Fruit fly (Drosophila melanogaster) whole organism, embryonic: ENCODE results near the gene Pep.

Source experiments
- Ada2b ChIP-seq: fragments of 200-800 bp; sonication (Bioruptor generic); IDR thresholded peaks from 2 replicates; pipeline ENCODE4 v1.3.6; 2022; ENCODE audit warnings: missing biosample characterization, missing genetic modification characterization
- CG1024 ChIP-seq: fragments of 200-800 bp; sonication (Bioruptor generic); IDR thresholded peaks from 2 replicates; pipeline ENCODE4 v1.3.6; 2022; ENCODE audit warnings: missing biosample characterization, missing genetic modification characterization
- CG10274 ChIP-seq: fragments of 200-800 bp; sonication (Bioruptor generic); optimal IDR thresholded peaks from 3 replicates; lab custom pipeline; 2017; ENCODE audit warnings: missing biosample characterization, mild to moderate bottlenecking, missing genetic modification characterization
- CG11247 ChIP-seq: fragments of 200-800 bp; sonication (Bioruptor generic); IDR thresholded peaks from 2 replicates; pipeline ENCODE4 v1.3.6; 2022; ENCODE audit warnings: missing biosample characterization, missing genetic modification characterization
- CG12219 ChIP-seq: fragments of 200-800 bp; sonication (Bioruptor generic); optimal IDR thresholded peaks from 3 replicates; lab custom pipeline; 2018; ENCODE audit warnings: missing biosample characterization, mild to moderate bottlenecking, missing genetic modification characterization
- CG13624 ChIP-seq: fragments of 200-800 bp; sonication (Bioruptor generic); optimal IDR thresholded peaks from 2 replicates; lab custom pipeline; 2016; ENCODE audit warnings: missing biosample characterization, missing genetic modification characterization
- CG17385 ChIP-seq: fragments of 200-800 bp; sonication (Bioruptor generic); optimal IDR thresholded peaks from 3 replicates; lab custom pipeline; 2018; ENCODE audit warnings: missing biosample characterization, mild to moderate bottlenecking, missing genetic modification characterization
- CG17568 ChIP-seq: fragments of 200-800 bp; sonication (Bioruptor generic); optimal IDR thresholded peaks from 2 replicates; lab custom pipeline; 2018; ENCODE audit warnings: missing biosample characterization, mild to moderate bottlenecking, missing genetic modification characterization, moderate library complexity
- CG18262 ChIP-seq: fragments of 200-800 bp; optimal IDR thresholded peaks from 3 replicates; lab custom pipeline; 2019; ENCODE audit warnings: missing biosample characterization, mild to moderate bottlenecking, missing genetic modification characterization, moderate library complexity
- CG4404 ChIP-seq: fragments of 200-800 bp; sonication (Bioruptor generic); IDR thresholded peaks from 2 replicates; pipeline ENCODE4 v1.3.6; 2022; ENCODE audit warnings: missing biosample characterization, missing genetic modification characterization
- CG4424 ChIP-seq: fragments of 200-800 bp; sonication (Bioruptor generic); optimal IDR thresholded peaks from 3 replicates; lab custom pipeline; 2016; ENCODE audit warnings: missing biosample characterization, missing genetic modification characterization
- CG6272 ChIP-seq: fragments of 200-800 bp; sonication (Bioruptor generic); IDR thresholded peaks from 2 replicates; pipeline ENCODE4 v1.3.6; 2022; ENCODE audit warnings: missing biosample characterization, missing genetic modification characterization
- CG6854 ChIP-seq: fragments of 200-800 bp; sonication (Bioruptor generic); optimal IDR thresholded peaks from 3 replicates; lab custom pipeline; 2017; ENCODE audit warnings: missing biosample characterization, mild to moderate bottlenecking, missing genetic modification characterization
- Chrac-16 ChIP-seq: fragments of 200-800 bp; sonication (Bioruptor generic); optimal IDR thresholded peaks from 3 replicates; lab custom pipeline; 2016; ENCODE audit warnings: missing biosample characterization, missing genetic modification characterization
- CoRest ChIP-seq: fragments of 200-800 bp; sonication (Bioruptor generic); optimal IDR thresholded peaks from 3 replicates; lab custom pipeline; 2018; ENCODE audit warnings: missing biosample characterization, mild to moderate bottlenecking, missing genetic modification characterization, moderate library complexity
- D19B ChIP-seq: fragments of 200-800 bp; sonication (Bioruptor generic); optimal IDR thresholded peaks from 2 replicates; lab custom pipeline; 2017; ENCODE audit warnings: missing biosample characterization, mild to moderate bottlenecking, missing genetic modification characterization
- Dip3 ChIP-seq: fragments of 200-800 bp; sonication (Bioruptor generic); optimal IDR thresholded peaks from 3 replicates; lab custom pipeline; 2016; ENCODE audit warnings: missing biosample characterization, missing genetic modification characterization
- Dp ChIP-seq: fragments of 200-800 bp; sonication (Bioruptor generic); optimal IDR thresholded peaks from 2 replicates; lab custom pipeline; 2018; ENCODE audit warnings: missing biosample characterization, mild to moderate bottlenecking, missing genetic modification characterization, moderate library complexity
- NFAT ChIP-seq: fragments of 200-800 bp; sonication (Bioruptor generic); IDR thresholded peaks from 2 replicates; pipeline ENCODE4 v1.3.6; 2022; ENCODE audit warnings: missing biosample characterization, missing genetic modification characterization
- PHDP ChIP-seq: fragments of 200-800 bp; sonication (Bioruptor generic); optimal IDR thresholded peaks from 3 replicates; lab custom pipeline; 2018; ENCODE audit warnings: missing biosample characterization, mild to moderate bottlenecking, missing genetic modification characterization, moderate library complexity
- YL-1 ChIP-seq: fragments of 200-800 bp; sonication (Bioruptor generic); optimal IDR thresholded peaks from 3 replicates; lab custom pipeline; 2017; ENCODE audit warnings: missing biosample characterization, mild to moderate bottlenecking, missing genetic modification characterization
- aop ChIP-seq: fragments of 200-800 bp; sonication (Bioruptor generic); IDR thresholded peaks from 2 replicates; pipeline ENCODE4 v1.3.6; 2022; ENCODE audit warnings: missing biosample characterization, missing genetic modification characterization
- cad ChIP-seq: fragments of >200 bp; optimal IDR thresholded peaks from 2 replicates; lab custom pipeline; 2017; ENCODE audit warnings: missing biosample characterization, missing genetic modification characterization
- caup ChIP-seq: fragments of 200-800 bp; sonication (Bioruptor generic); optimal IDR thresholded peaks from 3 replicates; lab custom pipeline; 2017; ENCODE audit warnings: missing biosample characterization, mild to moderate bottlenecking, missing genetic modification characterization, moderate library complexity; ENCODE audit not compliant: severe bottlenecking
- cg ChIP-seq: fragments of 200-800 bp; sonication (Bioruptor generic); optimal IDR thresholded peaks from 3 replicates; lab custom pipeline; 2019; ENCODE audit warnings: missing biosample characterization, mild to moderate bottlenecking, missing genetic modification characterization, moderate library complexity
- chn ChIP-seq: fragments of 200-800 bp; sonication (Bioruptor generic); optimal IDR thresholded peaks from 2 replicates; lab custom pipeline; 2016; ENCODE audit warnings: missing biosample characterization, missing genetic modification characterization
- crp ChIP-seq, 2 experiments: fragments of 200-800 bp; sonication (Bioruptor generic); optimal IDR thresholded peaks; 2 replicates in 1 of 2; 3 replicates in 1 of 2; lab custom pipeline; 2017; ENCODE audit warnings: missing biosample characterization in 2 of 2, missing genetic modification characterization in 2 of 2, mild to moderate bottlenecking in 1 of 2, moderate library complexity in 1 of 2
- exex ChIP-seq: fragments of 200-800 bp; sonication (Bioruptor generic); optimal IDR thresholded peaks from 4 replicates; lab custom pipeline; 2018; ENCODE audit warnings: missing biosample characterization, mild to moderate bottlenecking, missing genetic modification characterization, moderate library complexity
- gsb-n ChIP-seq: fragments of 200-800 bp; sonication (Bioruptor generic); optimal IDR thresholded peaks from 3 replicates; lab custom pipeline; 2018; ENCODE audit warnings: missing biosample characterization, mild to moderate bottlenecking, missing genetic modification characterization
- ham ChIP-seq: fragments of 200-800 bp; sonication (Bioruptor generic); IDR thresholded peaks from 2 replicates; pipeline ENCODE4 v1.3.6; 2022; ENCODE audit warnings: missing biosample characterization, missing genetic modification characterization
- her ChIP-seq: fragments of 200-800 bp; sonication (Bioruptor generic); optimal IDR thresholded peaks from 2 replicates; lab custom pipeline; 2016; ENCODE audit warnings: missing biosample characterization, missing genetic modification characterization
- jigr1 ChIP-seq: fragments of 200-800 bp; sonication (Bioruptor generic); IDR thresholded peaks from 3 replicates; pipeline ENCODE4 v1.3.6; 2022; ENCODE audit warnings: missing biosample characterization, missing genetic modification characterization
- kay ChIP-seq: fragments of 200-800 bp; sonication (Bioruptor generic); optimal IDR thresholded peaks from 2 replicates; lab custom pipeline; 2016; ENCODE audit warnings: missing biosample characterization, missing genetic modification characterization
- lmd ChIP-seq: fragments of 200-800 bp; sonication (Bioruptor generic); IDR thresholded peaks from 2 replicates; pipeline ENCODE4 v1.3.6; 2022; ENCODE audit warnings: missing biosample characterization, missing genetic modification characterization
- nerfin-2 ChIP-seq: fragments of 200-800 bp; sonication (Bioruptor generic); IDR thresholded peaks from 2 replicates; pipeline ENCODE4 v1.3.6; 2022; ENCODE audit warnings: missing biosample characterization, missing genetic modification characterization; ENCODE audit not compliant: partially characterized antibody
- odd ChIP-seq: fragments of 200-800 bp; sonication (Bioruptor generic); optimal IDR thresholded peaks from 2 replicates; lab custom pipeline; 2017; ENCODE audit warnings: missing biosample characterization, mild to moderate bottlenecking, missing genetic modification characterization
- org-1 ChIP-seq: fragments of 200-800 bp; sonication (Bioruptor generic); optimal IDR thresholded peaks from 2 replicates; lab custom pipeline; 2017; ENCODE audit warnings: missing biosample characterization, missing genetic modification characterization
- otp ChIP-seq: fragments of 200-800 bp; sonication (Bioruptor generic); IDR thresholded peaks from 3 replicates; pipeline ENCODE4, ENCODE4 v1.3.6; 2022; ENCODE audit warnings: missing biosample characterization, missing genetic modification characterization
- pfk ChIP-seq: fragments of 200-800 bp; sonication (Bioruptor generic); optimal IDR thresholded peaks from 2 replicates; lab custom pipeline; 2018; ENCODE audit warnings: missing biosample characterization, mild to moderate bottlenecking, missing genetic modification characterization, moderate library complexity
- pnt ChIP-seq: fragments of 200-800 bp; sonication (Bioruptor generic); optimal IDR thresholded peaks from 3 replicates; lab custom pipeline; 2016; ENCODE audit warnings: missing biosample characterization, missing genetic modification characterization
- prd ChIP-seq, 3 experiments: fragments of >200 bp in 2 of 3; fragments of 200-800 bp in 1 of 3; sonication (Bioruptor generic) in 1 of 3; optimal IDR thresholded peaks in 2 of 3; IDR thresholded peaks in 1 of 3; 2 replicates in 2 of 3; 3 replicates in 1 of 3; pipeline versions ENCODE4 v1.3.6 to Lab custom; 2017 to 2022; ENCODE audit warnings: missing biosample characterization in 1 of 3, missing genetic modification characterization in 1 of 3
- ranshi ChIP-seq: fragments of 200-800 bp; sonication (Bioruptor generic); IDR thresholded peaks from 2 replicates; pipeline ENCODE4 v1.3.6; 2022; ENCODE audit warnings: missing biosample characterization, missing genetic modification characterization
- schlank ChIP-seq: fragments of 200-800 bp; sonication (Bioruptor generic); optimal IDR thresholded peaks from 2 replicates; lab custom pipeline; 2018; ENCODE audit warnings: missing biosample characterization, mild to moderate bottlenecking, missing genetic modification characterization
- slou ChIP-seq: fragments of 200-800 bp; sonication (Bioruptor generic); optimal IDR thresholded peaks from 3 replicates; lab custom pipeline; 2016; ENCODE audit warnings: missing biosample characterization, missing genetic modification characterization
- stwl ChIP-seq: fragments of 200-800 bp; sonication (Bioruptor generic); optimal IDR thresholded peaks from 3 replicates; lab custom pipeline; 2018; ENCODE audit warnings: missing biosample characterization, mild to moderate bottlenecking, missing genetic modification characterization, moderate library complexity
- trem ChIP-seq: fragments of 200-800 bp; optimal IDR thresholded peaks from 3 replicates; lab custom pipeline; 2019; ENCODE audit warnings: missing biosample characterization, mild to moderate bottlenecking, missing genetic modification characterization, moderate library complexity
- trh ChIP-seq: fragments of 200-800 bp; sonication (Bioruptor generic); optimal IDR thresholded peaks from 2 replicates; lab custom pipeline; 2016; ENCODE audit warnings: missing biosample characterization, missing genetic modification characterization
- ttk ChIP-seq: fragments of 200-800 bp; sonication (Bioruptor generic); IDR thresholded peaks from 2 replicates; pipeline ENCODE4 v2.1.2; 2022; ENCODE audit warnings: missing biosample characterization, missing genetic modification characterization
- unc-4 ChIP-seq: fragments of 200-800 bp; sonication (Bioruptor generic); IDR thresholded peaks from 2 replicates; pipeline ENCODE4 v1.3.6; 2022; ENCODE audit warnings: missing biosample characterization, missing genetic modification characterization; ENCODE audit not compliant: partially characterized antibody
- zfh2 ChIP-seq: fragments of 200-800 bp; sonication (Bioruptor generic); optimal IDR thresholded peaks from 2 replicates; lab custom pipeline; 2016; ENCODE audit warnings: missing biosample characterization, missing genetic modification characterization

The Pep gene

DNA sequence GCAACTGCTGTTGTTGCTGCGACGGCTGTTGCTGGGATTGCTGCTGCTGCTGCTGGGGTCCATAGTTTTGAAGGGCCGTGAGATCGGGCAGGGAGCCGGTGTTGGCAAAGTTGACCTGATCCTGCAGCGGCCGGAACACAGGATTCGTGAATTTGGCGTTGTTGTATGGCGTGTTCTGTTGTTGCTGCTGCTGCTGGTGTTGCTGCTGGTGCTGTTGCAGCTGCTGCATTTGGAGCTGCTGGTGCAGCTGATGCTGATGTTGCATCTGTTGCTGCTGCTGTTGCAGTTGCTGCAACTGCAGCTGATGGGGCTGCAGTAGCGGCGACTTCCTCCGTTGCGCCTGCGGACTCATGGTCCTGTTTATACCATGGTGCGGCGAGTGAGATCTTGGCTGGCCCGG lies 18.8 kb upstream of the Pep start:
- TF ChIP-seq Chrac-16 (GFP tag; lab: Kevin White, UChicago): no peak
- no peak for TF ChIP-seq slou (GFP tag; lab: Kevin White, UChicago)
- TF ChIP-seq prd (optimal IDR thresholded peaks at IDR 0.05; lab: Kevin White, UChicago): no peak
- TF ChIP-seq prd (GFP tag; IDR thresholded peaks at IDR 0.05; lab: Robert Waterston, UW): no peak
- no peak for TF ChIP-seq crp (GFP tag; optimal IDR thresholded peaks at IDR 0.05; lab: Kevin White, UChicago)
- TF ChIP-seq D19B (GFP tag; lab: Kevin White, UChicago): no peak
- TF ChIP-seq CG12219: no peak
- no peak for TF ChIP-seq ttk (GFP tag; lab: Robert Waterston, UW)
- no peak for TF ChIP-seq CG1024 (GFP tag; lab: Robert Waterston, UW)
- no peak for TF ChIP-seq stwl (tag; lab: Kevin White, UChicago)
- no peak for TF ChIP-seq aop (GFP tag; lab: Robert Waterston, UW)
- no peak for TF ChIP-seq odd (GFP tag; lab: Kevin White, UChicago)
- TF ChIP-seq CG4404 (GFP tag; lab: Robert Waterston, UW): no peak

DNA sequence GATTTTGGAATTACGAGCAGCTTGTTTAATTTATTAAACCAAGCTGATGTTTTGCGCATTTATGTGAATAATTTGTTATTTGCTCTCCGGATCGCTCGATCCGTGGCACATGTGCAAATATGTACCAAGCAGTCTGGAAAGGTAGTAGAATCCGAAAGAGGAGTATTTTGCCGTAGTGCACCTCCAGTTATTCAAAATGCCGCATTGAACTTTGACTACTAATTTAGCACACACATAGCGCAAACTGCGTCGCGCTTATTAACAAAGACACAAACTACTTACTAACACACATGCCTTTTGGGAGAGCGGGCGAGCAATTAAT lies 14.4 kb upstream of the Pep start:
- TF ChIP-seq PHDP (tag; lab: Kevin White, UChicago) (peak; percentile 40), schlank (peak; percentile 73), nerfin-2 (no peak), kay (no peak), caup (peak; percentile 82), trh (GFP tag; lab: Kevin White, UChicago) (no peak), her (GFP tag; lab: Kevin White, UChicago) (peak; percentile 27), pfk (peak; percentile 38), CG18262 (no peak), CoRest (tag; lab: Kevin White, UChicago) (no peak), exex (tag; lab: Kevin White, UChicago) (peak; percentile 3), cg (GFP tag; lab: Kevin White, UChicago) (no peak), CG4404 (GFP tag; lab: Robert Waterston, UW) (no peak), gsb-n (tag; lab: Kevin White, UChicago) (no peak), Dip3 (peak; percentile 53), chn (GFP tag; lab: Kevin White, UChicago) (no peak), crp (GFP tag; optimal IDR thresholded peaks at IDR 0.05; lab: Kevin White, UChicago) (no peak), CG13624 (GFP tag; lab: Kevin White, UChicago) (peak; percentile 81), zfh2 (GFP tag; lab: Kevin White, UChicago) (no peak), Dp (GFP tag; lab: Kevin White, UChicago) (no peak), otp (GFP tag; lab: Robert Waterston, UW) (no peak; the same call in 2 of the 3 replicates), Ada2b (peak; percentile 22; the same call in 1 of the 2 replicates), unc-4 (GFP tag; lab: Robert Waterston, UW) (no peak), CG17568 (peak; percentile 12), jigr1 (GFP tag; lab: Robert Waterston, UW) (no peak), CG6854 (GFP tag; lab: Kevin White, UChicago) (peak; percentile 15), CG10274 (peak; percentile 11), CG4424 (GFP tag; lab: Kevin White, UChicago) (peak; percentile 18), CG6272 (GFP tag; lab: Robert Waterston, UW) (no peak), CG17385 (GFP tag; lab: Kevin White, UChicago) (no peak), lmd (GFP tag; lab: Robert Waterston, UW) (no peak), trem (tag; lab: Kevin White, UChicago) (no peak), ham (GFP tag; lab: Robert Waterston, UW) (no peak; the same call in 1 of the 2 replicates), ranshi (GFP tag; lab: Robert Waterston, UW) (no peak), pnt (GFP tag; lab: Kevin White, UChicago) (no peak), cad (no peak), CG11247 (GFP tag; lab: Robert Waterston, UW) (0 out of 2 replicates have a peak, but pooled peaks have one; percentile 44), YL-1 (GFP tag; lab: Kevin White, UChicago) (peak; percentile 15), org-1 (peak; percentile 11), NFAT (GFP tag; lab: Robert Waterston, UW) (peak; percentile 70)
